Worm (Caenorhabditis elegans) whole organism, mixed stage, embryonic: Measurements from ENCODE around the gene F59B2.13.

Experiments used
- blmp-1 ChIP-seq: fragments of 150-350 bp; optimal IDR thresholded peaks from 2 replicates; lab custom pipeline; 2014; ENCODE audit warnings: missing biosample characterization, missing genetic modification characterization
- ceh-83 ChIP-seq: fragments of 200-800 bp; sonication (Bioruptor generic); optimal IDR thresholded peaks from 2 replicates; lab custom pipeline; 2018; ENCODE audit warnings: mild to moderate bottlenecking, missing genetic modification characterization, missing compliant biosample characterization
- hlh-1 ChIP-seq: fragments of 150-350 bp; optimal IDR thresholded peaks from 2 replicates; lab custom pipeline; 2014; ENCODE audit warnings: missing biosample characterization, missing genetic modification reagents, missing genetic modification characterization
- lin-13 ChIP-seq: fragments of 150-350 bp; optimal IDR thresholded peaks from 2 replicates; lab custom pipeline; 2014; ENCODE audit warnings: missing biosample characterization, missing genetic modification characterization
- nhr-28 ChIP-seq: fragments of 150-350 bp; optimal IDR thresholded peaks from 2 replicates; lab custom pipeline; 2014; ENCODE audit warnings: missing biosample characterization, missing genetic modification characterization
- pha-4 ChIP-seq: fragments of 150-350 bp; optimal IDR thresholded peaks from 2 replicates; lab custom pipeline; 2018; ENCODE audit warnings: missing biosample characterization, missing genetic modification reagents, missing genetic modification characterization
- sem-2 ChIP-seq: fragments of 200-800 bp; sonication (Bioruptor generic); optimal IDR thresholded peaks from 2 replicates; lab custom pipeline; 2018; ENCODE audit warnings: mild to moderate bottlenecking, missing genetic modification characterization, missing compliant biosample characterization
- unc-62 ChIP-seq: fragments of 150-350 bp; optimal IDR thresholded peaks from 2 replicates; lab custom pipeline; 2014; ENCODE audit warnings: missing biosample characterization, missing genetic modification reagents, missing genetic modification characterization
- ztf-11 ChIP-seq: fragments of 150-350 bp; optimal IDR thresholded peaks from 2 replicates; lab custom pipeline; 2014; ENCODE audit warnings: missing biosample characterization, missing genetic modification characterization

DNA sequence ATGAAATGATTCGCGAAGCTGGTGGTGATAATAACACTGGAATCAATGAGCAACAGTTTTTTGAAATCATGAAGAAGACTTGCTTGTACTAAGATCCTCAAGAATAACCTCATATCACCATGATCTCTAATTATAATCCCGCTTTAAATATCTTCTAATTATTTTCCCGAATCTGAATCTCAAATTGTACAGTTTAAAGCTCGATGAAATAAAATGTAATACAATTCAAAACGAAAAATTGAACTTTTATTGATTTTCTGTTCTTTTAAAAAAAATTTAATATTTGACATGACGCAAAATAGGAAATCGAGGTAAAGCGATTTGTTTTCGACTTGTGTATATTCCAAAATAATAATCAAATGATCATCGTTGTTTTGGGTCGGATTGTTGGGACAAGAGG, 52.0 kb downstream of the F59B2.13 start:
- TF ChIP-seq blmp-1 (tag; lab: Kevin White, UChicago) (no peak), pha-4 (tag; lab: Kevin White, UChicago) (no peak), ztf-11 (tag; lab: Kevin White, UChicago) (no peak), ceh-83 (GFP tag; lab: Kevin White, UChicago) (no peak), hlh-1 (no peak), lin-13 (tag; lab: Kevin White, UChicago) (no peak), unc-62 (GFP tag; lab: Kevin White, UChicago) (no peak), nhr-28 (tag; lab: Kevin White, UChicago) (no peak), sem-2 (GFP tag; lab: Kevin White, UChicago) (no peak)
